Worm (Caenorhabditis elegans) whole organism, midembryonic: ENCODE measurements around the gene T04F8.3.

ENCODE experiments used
- T22C8.4 ChIP-seq: fragments of 200-800 bp; sonication (Bioruptor generic); IDR thresholded peaks from 2 replicates; pipeline ENCODE4 v1.3.6; 2022; ENCODE audit warnings: missing genetic modification characterization, missing compliant biosample characterization
- cog-1 ChIP-seq: sonication (generic microtip); optimal IDR thresholded peaks from 2 replicates; lab custom pipeline; 2016; ENCODE audit warnings: missing genetic modification characterization, missing compliant biosample characterization
- flt-1 ChIP-seq: fragments of 200-800 bp; sonication (Bioruptor generic); IDR thresholded peaks from 2 replicates; pipeline ENCODE4 v1.3.6; 2022; ENCODE audit warnings: missing genetic modification characterization, missing compliant biosample characterization
- klf-2 ChIP-seq: fragments of 200-800 bp; sonication (Bioruptor generic); conservative IDR thresholded peaks from 2 replicates; pipeline ENCODE4 v1.3.6; 2022; ENCODE audit warnings: missing genetic modification reagents, missing genetic modification characterization, missing compliant biosample characterization
- med-1 ChIP-seq: sonication (generic microtip); optimal IDR thresholded peaks from 2 replicates; lab custom pipeline; 2017; ENCODE audit warnings: missing genetic modification characterization, mild to moderate bottlenecking, missing compliant biosample characterization, antibody characterized with exemption, missing genetic modification reagents; ENCODE audit not compliant: insufficient read depth
- ref-1 ChIP-seq: fragments of 200-800 bp; sonication (Bioruptor generic); conservative IDR thresholded peaks from 2 replicates; pipeline ENCODE4 v1.3.6; 2022; ENCODE audit warnings: missing genetic modification reagents, missing genetic modification characterization, missing compliant biosample characterization
- tab-1 ChIP-seq: fragments of 200-800 bp; sonication (Bioruptor generic); IDR thresholded peaks from 2 replicates; pipeline ENCODE4 v1.3.6; 2022; ENCODE audit warnings: missing genetic modification characterization, missing compliant biosample characterization
- ztf-23 ChIP-seq: fragments of 200-800 bp; sonication (Bioruptor generic); IDR thresholded peaks from 2 replicates; pipeline ENCODE4 v1.3.6; 2022; ENCODE audit warnings: missing genetic modification reagents, missing genetic modification characterization, missing compliant biosample characterization
- ztf-29 ChIP-seq: fragments of 200-800 bp; sonication (Bioruptor generic); IDR thresholded peaks from 2 replicates; pipeline ENCODE4 v1.3.6; 2022; ENCODE audit warnings: missing genetic modification reagents, missing genetic modification characterization, missing compliant biosample characterization

T04F8.3 gene

ce11 chrX:11662557-11662956, 4.1 kb downstream of the T04F8.3 start:
- TF ChIP-seq ztf-29: no peak
- 0 out of 2 replicates have a peak, but pooled peaks have one; percentile 52 for TF ChIP-seq flt-1 (GFP tag; lab: Robert Waterston, UW)
- peak; percentile 32 for TF ChIP-seq cog-1 (tag; lab: Kevin White, UChicago)

DNA sequence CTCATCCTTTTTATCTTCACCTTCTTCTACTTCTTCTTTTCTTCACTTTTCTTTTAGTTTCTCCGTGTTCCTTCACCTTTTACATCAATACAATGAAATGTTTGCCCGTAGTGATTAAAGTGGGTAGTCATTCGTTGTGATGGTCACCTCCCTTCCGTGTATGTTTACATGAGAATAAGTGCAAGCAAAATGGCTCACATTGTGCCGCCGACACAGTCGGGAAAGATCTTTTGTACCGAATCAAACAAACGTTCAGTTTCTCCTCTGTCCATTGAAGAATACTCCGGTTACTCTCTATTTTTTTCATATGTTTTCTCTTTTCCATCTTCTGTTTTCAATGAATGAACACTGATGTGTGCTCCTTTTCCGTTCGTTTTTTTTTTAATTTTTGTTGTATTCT, 5.8 kb downstream of the T04F8.3 start:
- TF ChIP-seq ztf-23: no peak
- TF ChIP-seq ztf-29: no peak
- TF ChIP-seq tab-1: no peak
- TF ChIP-seq klf-2: no peak
- no peak for TF ChIP-seq flt-1 (GFP tag; lab: Robert Waterston, UW)

ce11 chrX:11665522-11666017, 7.1 kb downstream of the T04F8.3 start:
- TF ChIP-seq cog-1 (tag; lab: Kevin White, UChicago): no peak

- TF ChIP-seq cog-1 (tag; lab: Kevin White, UChicago) (peak; percentile 46), ztf-29 (no peak), tab-1 (no peak), T22C8.4 (GFP tag; lab: Robert Waterston, UW) (no peak), ztf-23 (no peak)
Measured at ce11 chrX:11666545-11667177, 8.2 kb downstream of the T04F8.3 start, which contains the start of gene noca-2. TSS of gene noca-2 (plus strand) at chrX:11667127.

- TF ChIP-seq cog-1 (tag; lab: Kevin White, UChicago): no peak
- TF ChIP-seq ztf-23: no peak
- TF ChIP-seq T22C8.4 (GFP tag; lab: Robert Waterston, UW): no peak
- TF ChIP-seq ztf-29: no peak
- TF ChIP-seq tab-1: no peak
- TF ChIP-seq klf-2: no peak
- TF ChIP-seq ref-1: no peak
- TF ChIP-seq med-1 (GFP tag; lab: Kevin White, UChicago): no peak
- no peak for TF ChIP-seq flt-1 (GFP tag; lab: Robert Waterston, UW)
Measured at ce11 chrX:11673063-11673759, 14.8 kb downstream of the T04F8.3 start.

DNA sequence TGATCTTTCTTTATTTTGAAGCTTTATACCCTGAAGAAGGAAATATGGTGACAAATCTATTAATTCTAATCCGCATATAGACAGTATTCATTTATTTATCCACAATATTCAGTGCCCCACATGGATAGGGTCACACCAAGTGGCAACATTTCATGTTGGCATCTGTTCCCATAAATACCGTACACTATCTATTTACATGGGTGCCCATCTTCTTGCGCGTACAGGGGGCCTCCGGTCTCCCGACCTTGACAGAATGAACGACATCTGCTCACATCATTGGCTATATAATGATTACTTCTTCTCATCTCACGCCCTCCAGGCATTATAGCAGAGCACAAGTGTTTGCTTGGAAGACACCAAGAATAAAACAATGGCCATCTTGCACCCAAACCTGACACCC, 17.1 kb downstream of the T04F8.3 start:
- no peak for TF ChIP-seq ztf-29
- no peak for TF ChIP-seq ztf-23
- no peak for TF ChIP-seq flt-1 (GFP tag; lab: Robert Waterston, UW)
- TF ChIP-seq med-1 (GFP tag; lab: Kevin White, UChicago): no peak
- no peak for TF ChIP-seq ref-1
- peak; percentile 21 for TF ChIP-seq cog-1 (tag; lab: Kevin White, UChicago)

DNA sequence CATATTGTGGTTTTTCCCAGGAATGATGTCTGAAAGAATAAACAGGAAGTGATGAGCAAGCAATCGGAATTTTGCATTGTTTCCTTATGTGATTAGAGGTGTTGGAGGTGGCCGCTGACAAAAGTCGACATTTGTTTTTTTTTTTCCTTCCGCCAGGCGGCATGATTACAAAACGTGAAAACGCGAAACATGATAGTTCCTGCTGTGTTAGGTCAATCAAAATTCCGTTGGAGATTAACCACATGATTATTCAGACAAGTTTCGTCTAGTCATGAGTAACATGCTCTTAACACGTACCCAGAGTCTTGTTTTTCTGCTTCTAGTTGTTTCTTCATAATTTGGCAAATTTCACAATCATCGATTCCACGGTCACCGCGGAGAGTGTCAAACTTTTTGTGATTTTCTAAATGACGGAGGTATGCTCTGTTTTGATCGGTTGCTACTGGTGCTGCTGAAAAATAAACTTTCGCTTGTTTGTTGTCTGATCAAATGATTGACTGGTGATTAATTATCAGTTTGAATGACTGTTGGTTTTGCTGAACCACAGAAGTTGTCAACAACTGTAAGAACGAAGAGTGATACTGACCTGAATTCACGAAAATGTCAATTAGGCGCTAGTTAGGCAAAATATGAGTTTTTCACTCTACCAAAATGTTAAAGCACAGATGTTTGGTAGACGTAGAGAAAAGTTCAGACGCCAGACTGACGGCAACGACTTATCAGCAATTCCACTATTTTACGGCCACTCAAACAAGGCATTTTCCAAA, 21.0 kb downstream of the T04F8.3 start:
- TF ChIP-seq flt-1 (GFP tag; lab: Robert Waterston, UW): no peak
- TF ChIP-seq T22C8.4 (GFP tag; lab: Robert Waterston, UW): no peak
- no peak for TF ChIP-seq ztf-23
- TF ChIP-seq med-1 (GFP tag; lab: Kevin White, UChicago): no peak
- no peak for TF ChIP-seq tab-1
- no peak for TF ChIP-seq ref-1
- TF ChIP-seq ztf-29: no peak
- no peak for TF ChIP-seq cog-1 (tag; lab: Kevin White, UChicago)
- no peak for TF ChIP-seq klf-2

ce11 chrX:11680851-11681250, 22.4 kb downstream of the T04F8.3 start, which contains the start of gene T04F8.7:
TSS of gene T04F8.7 (minus strand) at chrX:11680980.
- TF ChIP-seq ztf-29 (no peak), ref-1 (no peak), T22C8.4 (GFP tag; lab: Robert Waterston, UW) (no peak), klf-2 (no peak), med-1 (GFP tag; lab: Kevin White, UChicago) (no peak), flt-1 (GFP tag; lab: Robert Waterston, UW) (no peak), cog-1 (tag; lab: Kevin White, UChicago) (no peak), tab-1 (no peak), ztf-23 (no peak)

DNA sequence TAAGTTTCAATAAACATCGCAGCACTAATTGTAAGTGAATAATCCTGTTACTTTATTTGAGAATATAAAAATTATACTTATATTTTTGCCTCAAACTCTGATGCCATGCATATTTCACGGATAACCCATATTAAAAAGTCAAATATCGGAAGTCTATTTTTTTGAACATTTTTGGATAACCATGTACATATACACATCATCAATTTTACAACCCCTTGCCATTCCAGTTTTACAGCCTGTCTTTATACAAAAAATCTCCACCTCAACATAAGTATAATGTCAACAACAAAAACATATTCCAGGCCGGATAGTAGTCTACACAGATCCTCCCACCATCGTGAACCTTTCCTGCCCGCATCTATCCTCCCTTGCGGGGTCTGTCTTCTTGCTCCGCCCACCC, 25.8 kb downstream of the T04F8.3 start, which contains the start of gene hnd-1:
hnd-1 (plus strand) TSS at position 301 of the 400 bp plus-strand sequence.
- TF ChIP-seq T22C8.4 (GFP tag; lab: Robert Waterston, UW): no peak
- no peak for TF ChIP-seq ref-1
- TF ChIP-seq klf-2: no peak
- TF ChIP-seq ztf-29: no peak
- TF ChIP-seq ztf-23: no peak
- TF ChIP-seq flt-1 (GFP tag; lab: Robert Waterston, UW): no peak
- no peak for TF ChIP-seq med-1 (GFP tag; lab: Kevin White, UChicago)
- no peak for TF ChIP-seq tab-1
- no peak for TF ChIP-seq cog-1 (tag; lab: Kevin White, UChicago)

- TF ChIP-seq tab-1 (no peak), klf-2 (no peak), flt-1 (GFP tag; lab: Robert Waterston, UW) (no peak), cog-1 (tag; lab: Kevin White, UChicago) (no peak), ztf-29 (no peak), ztf-23 (no peak), med-1 (GFP tag; lab: Kevin White, UChicago) (no peak), T22C8.4 (GFP tag; lab: Robert Waterston, UW) (no peak), ref-1 (no peak)
Measured at ce11 chrX:11687836-11688319, 29.4 kb downstream of the T04F8.3 start, which contains the start of gene C44C10.7. TSS of gene C44C10.7 (minus strand) at chrX:11688269.
